Worm (Caenorhabditis elegans) whole organism, L2 larva: ENCODE measurements around the gene T01G6.1.

ENCODE experiments used
- C34F6.9 ChIP-seq: fragments of 150-350 bp; optimal IDR thresholded peaks from 2 replicates; lab custom pipeline; 2014; ENCODE audit warnings: missing biosample characterization, missing genetic modification characterization
- F13H6.1 ChIP-seq: sonication (generic microtip); optimal IDR thresholded peaks from 2 replicates; lab custom pipeline; 2016; ENCODE audit warnings: missing genetic modification characterization, missing compliant biosample characterization
- R02D3.7 ChIP-seq: fragments of 150-350 bp; optimal IDR thresholded peaks from 2 replicates; lab custom pipeline; 2014; ENCODE audit warnings: missing biosample characterization, missing genetic modification characterization
- Y55F3AM.14 ChIP-seq: fragments of 200-800 bp; sonication (Bioruptor generic); optimal IDR thresholded peaks from 2 replicates; lab custom pipeline; 2018; ENCODE audit warnings: mild to moderate bottlenecking, missing genetic modification characterization, missing compliant biosample characterization
- alr-1 ChIP-seq: fragments of 150-350 bp; optimal IDR thresholded peaks from 2 replicates; lab custom pipeline; 2014; ENCODE audit warnings: missing biosample characterization, missing genetic modification characterization
- blmp-1 ChIP-seq: sonication (generic microtip); optimal IDR thresholded peaks from 2 replicates; lab custom pipeline; 2017; ENCODE audit warnings: missing genetic modification characterization, mild to moderate bottlenecking, missing compliant biosample characterization, antibody characterized with exemption, moderate library complexity; ENCODE audit not compliant: insufficient read depth
- ceh-16 ChIP-seq: fragments of 150-350 bp; optimal IDR thresholded peaks from 2 replicates; lab custom pipeline; 2014; ENCODE audit warnings: missing biosample characterization, missing genetic modification characterization
- crh-2 ChIP-seq: sonication (generic microtip); optimal IDR thresholded peaks from 2 replicates; lab custom pipeline; 2017; ENCODE audit warnings: missing biosample characterization, missing genetic modification characterization
- dmd-4 ChIP-seq: sonication (generic microtip); optimal IDR thresholded peaks from 2 replicates; lab custom pipeline; 2017; ENCODE audit warnings: missing biosample characterization, missing genetic modification characterization
- elt-1 ChIP-seq: fragments of 150-350 bp; optimal IDR thresholded peaks from 2 replicates; lab custom pipeline; 2014; ENCODE audit warnings: missing biosample characterization, missing genetic modification characterization
- elt-3 ChIP-seq: sonication (generic microtip); optimal IDR thresholded peaks from 2 replicates; lab custom pipeline; 2017; ENCODE audit warnings: missing biosample characterization, missing genetic modification characterization
- fos-1 ChIP-seq: fragments of 150-350 bp; optimal IDR thresholded peaks from 2 replicates; lab custom pipeline; 2014; ENCODE audit warnings: missing biosample characterization, missing genetic modification characterization
- gmeb-1 ChIP-seq: fragments of 150-350 bp; optimal IDR thresholded peaks from 2 replicates; lab custom pipeline; 2014; ENCODE audit warnings: missing biosample characterization, missing genetic modification characterization
- lin-13 ChIP-seq: fragments of 150-350 bp; optimal IDR thresholded peaks from 2 replicates; lab custom pipeline; 2014; ENCODE audit warnings: missing biosample characterization, missing genetic modification reagents, missing genetic modification characterization
- lin-39 ChIP-seq: fragments of 150-350 bp; optimal IDR thresholded peaks from 2 replicates; lab custom pipeline; 2014; ENCODE audit warnings: missing biosample characterization, missing genetic modification reagents, missing genetic modification characterization
- lsy-2 ChIP-seq, 2 experiments: fragments of 150-350 bp in 1 of 2; sonication (generic microtip) in 1 of 2; optimal IDR thresholded peaks; 2 replicates each; lab custom pipeline; 2014 to 2017; ENCODE audit warnings: missing biosample characterization in 2 of 2, missing genetic modification characterization in 2 of 2
- nhr-10 ChIP-seq: sonication (generic microtip); optimal IDR thresholded peaks from 2 replicates; lab custom pipeline; 2017; ENCODE audit warnings: missing biosample characterization, missing genetic modification characterization
- nhr-11 ChIP-seq: fragments of 150-350 bp; optimal IDR thresholded peaks from 2 replicates; lab custom pipeline; 2014; ENCODE audit warnings: missing biosample characterization, missing genetic modification characterization
- nhr-12 ChIP-seq: fragments of 150-350 bp; optimal IDR thresholded peaks from 2 replicates; lab custom pipeline; 2014; ENCODE audit warnings: missing biosample characterization, missing genetic modification characterization
- nhr-129 ChIP-seq: fragments of 150-350 bp; optimal IDR thresholded peaks from 2 replicates; lab custom pipeline; 2014; ENCODE audit warnings: missing biosample characterization, missing genetic modification characterization
- nhr-21 ChIP-seq: fragments of 150-350 bp; optimal IDR thresholded peaks from 2 replicates; lab custom pipeline; 2014; ENCODE audit warnings: missing biosample characterization, missing genetic modification characterization
- nhr-23 ChIP-seq: fragments of 150-350 bp; optimal IDR thresholded peaks from 2 replicates; lab custom pipeline; 2014; ENCODE audit warnings: missing biosample characterization, missing genetic modification reagents, missing genetic modification characterization
- nhr-25 ChIP-seq: fragments of 150-350 bp; sonication (generic microtip); optimal IDR thresholded peaks from 3 replicates; lab custom pipeline; 2014; ENCODE audit warnings: missing biosample characterization, missing genetic modification characterization
- nhr-6 ChIP-seq: fragments of 150-350 bp; optimal IDR thresholded peaks from 2 replicates; lab custom pipeline; 2014; ENCODE audit warnings: missing biosample characterization, missing genetic modification characterization
- sem-4 ChIP-seq: fragments of 150-350 bp; optimal IDR thresholded peaks from 2 replicates; lab custom pipeline; 2014; ENCODE audit warnings: missing biosample characterization, missing genetic modification reagents, missing genetic modification characterization
- skn-1 ChIP-seq: sonication (generic microtip); optimal IDR thresholded peaks from 2 replicates; lab custom pipeline; 2017; ENCODE audit warnings: missing biosample characterization, missing genetic modification characterization
- sma-3 ChIP-seq: sonication (generic microtip); optimal IDR thresholded peaks from 2 replicates; lab custom pipeline; 2016; ENCODE audit warnings: missing genetic modification reagents, missing genetic modification characterization, missing compliant biosample characterization
- sma-9 ChIP-seq, 2 experiments: fragments of 150-350 bp in 1 of 2; sonication (generic microtip) in 1 of 2; optimal IDR thresholded peaks; 2 replicates each; lab custom pipeline; 2014 to 2016; ENCODE audit warnings: missing genetic modification characterization in 2 of 2, mild to moderate bottlenecking in 1 of 2, missing biosample characterization in 1 of 2, missing compliant biosample characterization in 1 of 2, missing genetic modification reagents in 1 of 2, moderate library complexity in 1 of 2
- unc-39 ChIP-seq: fragments of 150-350 bp; optimal IDR thresholded peaks from 2 replicates; lab custom pipeline; 2014; ENCODE audit warnings: missing biosample characterization, missing genetic modification characterization
- unc-62 ChIP-seq: fragments of 150-350 bp; optimal IDR thresholded peaks from 2 replicates; lab custom pipeline; 2014; ENCODE audit warnings: missing biosample characterization, missing genetic modification reagents, missing genetic modification characterization
- zag-1 ChIP-seq: fragments of 150-350 bp; optimal IDR thresholded peaks from 2 replicates; lab custom pipeline; 2014; ENCODE audit warnings: missing biosample characterization, missing genetic modification characterization
- ztf-11 ChIP-seq: sonication (generic microtip); optimal IDR thresholded peaks from 2 replicates; lab custom pipeline; 2017; ENCODE audit warnings: missing biosample characterization, missing genetic modification characterization
- ztf-4 ChIP-seq: fragments of 150-350 bp; optimal IDR thresholded peaks from 2 replicates; lab custom pipeline; 2014; ENCODE audit warnings: missing biosample characterization, missing genetic modification characterization

Gene T01G6.1

ce11 chrV:532046-532445 lies 34.5 kb downstream of the T01G6.1 start, which contains the start of gene nhr-58 (continued):
- TF ChIP-seq ceh-16 = peak; percentile 18
- TF ChIP-seq nhr-21 (tag; lab: Kevin White, UChicago) = peak; percentile 66
- peak; percentile 99 for TF ChIP-seq sma-9 (GFP tag; optimal IDR thresholded peaks at IDR 0.05; lab: Kevin White, UChicago)
- TF ChIP-seq sma-9 (tag; optimal IDR thresholded peaks at IDR 0.05; lab: Kevin White, UChicago) = peak; percentile 43
- no peak for TF ChIP-seq ztf-11
- TF ChIP-seq nhr-10 = no peak
- TF ChIP-seq zag-1 (tag; lab: Kevin White, UChicago) = no peak
- no peak for TF ChIP-seq lin-39 (tag; lab: Kevin White, UChicago)
- TF ChIP-seq ztf-4 (tag; lab: Kevin White, UChicago) = no peak
- no peak for TF ChIP-seq unc-39 (tag; lab: Kevin White, UChicago)
- no peak for TF ChIP-seq elt-1 (tag; lab: Kevin White, UChicago)
- TF ChIP-seq fos-1 = peak; percentile 93
- TF ChIP-seq crh-2 (tag; lab: Kevin White, UChicago) = peak; percentile 63
- TF ChIP-seq sma-3 (GFP tag; lab: Kevin White, UChicago) = peak; percentile 61
- TF ChIP-seq, all 48 proteins: peak for 16

DNA sequence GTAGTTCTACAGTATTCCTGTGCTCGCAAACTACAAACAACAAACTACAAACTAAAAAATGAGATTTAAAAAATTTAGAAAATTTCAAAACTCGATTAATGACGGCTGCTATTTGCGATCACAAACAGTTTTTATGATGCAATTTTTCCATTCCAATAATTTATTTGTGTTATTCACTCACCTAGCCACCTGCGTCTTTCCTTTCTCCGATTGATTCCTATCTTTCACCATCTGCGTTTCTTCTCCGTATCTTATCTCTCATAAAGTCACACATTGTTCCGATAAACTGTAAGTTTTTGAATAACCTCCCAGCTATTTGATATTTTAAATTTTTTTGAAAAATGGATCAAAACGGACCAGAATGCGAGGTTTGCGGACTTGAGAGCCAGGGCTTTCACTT lies 36.7 kb downstream of the T01G6.1 start, which contains the start of gene nhr-132:
Gene nhr-132, plus strand, starts transcription at position 271 of the 400 bp plus-strand sequence.
- TF ChIP-seq gmeb-1 (tag; lab: Kevin White, UChicago) (peak; percentile 32), sma-3 (GFP tag; lab: Kevin White, UChicago) (peak; percentile 21), blmp-1 (tag; lab: Kevin White, UChicago) (no peak), nhr-25 (peak; percentile 48), F13H6.1 (peak; percentile 27), crh-2 (tag; lab: Kevin White, UChicago) (peak; percentile 29), ztf-4 (tag; lab: Kevin White, UChicago) (no peak), lsy-2 (tag; optimal IDR thresholded peaks at IDR 0.05; lab: Kevin White, UChicago) (peak in 1 of 2 experiments; percentile 38), nhr-12 (tag; lab: Kevin White, UChicago) (no peak), nhr-129 (tag; lab: Kevin White, UChicago) (peak; percentile 91), C34F6.9 (tag; lab: Kevin White, UChicago) (peak; percentile 20), sma-9 (GFP tag; optimal IDR thresholded peaks at IDR 0.05; lab: Kevin White, UChicago) (peak; percentile 88), sma-9 (tag; optimal IDR thresholded peaks at IDR 0.05; lab: Kevin White, UChicago) (no peak), nhr-23 (tag; lab: Kevin White, UChicago) (no peak), fos-1 (peak; percentile 37)

- no peak for TF ChIP-seq nhr-11
- TF ChIP-seq nhr-25 = no peak
- no peak for TF ChIP-seq fos-1
- no peak for TF ChIP-seq elt-3
- no peak for TF ChIP-seq Y55F3AM.14 (GFP tag; lab: Kevin White, UChicago)
- TF ChIP-seq nhr-10 = no peak
- TF ChIP-seq skn-1 = no peak
- TF ChIP-seq alr-1 (tag; lab: Kevin White, UChicago) = no peak
- no peak for TF ChIP-seq unc-62 (GFP tag; lab: Kevin White, UChicago)
- TF ChIP-seq ztf-4 (tag; lab: Kevin White, UChicago) = no peak
- no peak for TF ChIP-seq C34F6.9 (tag; lab: Kevin White, UChicago)
- TF ChIP-seq lin-13 (GFP tag; lab: Kevin White, UChicago) = no peak
- TF ChIP-seq blmp-1 (tag; lab: Kevin White, UChicago) = no peak
- TF ChIP-seq unc-39 (tag; lab: Kevin White, UChicago) = no peak
- TF ChIP-seq, all 48 proteins: peak for 0
These were observed 39.1 kb downstream of the T01G6.1 start, which contains the start of gene C14C6.5 for ce11 chrV:536571-536970. TSS of gene C14C6.5 (plus strand) at chrV:536628.

DNA sequence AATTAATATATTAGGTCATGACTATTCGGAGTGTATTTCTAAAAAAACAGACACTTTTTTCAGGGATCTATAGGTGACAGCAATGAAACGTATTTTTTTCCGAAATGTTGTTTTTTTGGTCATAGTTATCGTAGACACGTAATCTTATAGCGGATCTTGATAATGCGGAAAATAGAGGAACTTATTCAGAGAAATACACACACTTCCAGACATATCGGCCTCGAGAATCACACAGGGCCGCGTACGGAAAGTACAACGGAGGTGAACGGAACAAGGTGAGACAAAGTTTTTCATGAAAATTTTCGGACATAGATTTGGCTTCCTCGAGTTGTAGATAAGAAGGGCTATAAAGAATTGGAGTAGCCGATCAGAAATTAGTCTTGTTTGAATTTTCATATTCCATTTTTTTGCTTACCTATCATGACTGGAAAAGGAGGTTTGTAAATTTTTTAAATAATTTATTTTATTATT lies 41.6 kb downstream of the T01G6.1 start, which contains the start of gene nhr-155:
Gene nhr-155, plus strand, starts transcription at position 421 of the 471 bp plus-strand sequence.
- TF ChIP-seq crh-2 (tag; lab: Kevin White, UChicago) (no peak), ceh-16 (peak; percentile 30), nhr-23 (tag; lab: Kevin White, UChicago) (peak; percentile 26), sma-9 (GFP tag; optimal IDR thresholded peaks at IDR 0.05; lab: Kevin White, UChicago) (peak; percentile 81), sma-9 (tag; optimal IDR thresholded peaks at IDR 0.05; lab: Kevin White, UChicago) (no peak), elt-1 (tag; lab: Kevin White, UChicago) (peak; percentile 95), dmd-4 (no peak)

- TF ChIP-seq dmd-4 (no peak), unc-62 (GFP tag; lab: Kevin White, UChicago) (no peak), zag-1 (tag; lab: Kevin White, UChicago) (no peak), sma-3 (GFP tag; lab: Kevin White, UChicago) (no peak), lsy-2 (tag; optimal IDR thresholded peaks at IDR 0.05; lab: Kevin White, UChicago) (no peak), gmeb-1 (tag; lab: Kevin White, UChicago) (no peak), nhr-6 (tag; lab: Kevin White, UChicago) (no peak), sem-4 (tag; lab: Kevin White, UChicago) (no peak), R02D3.7 (tag; lab: Kevin White, UChicago) (no peak), sma-9 (GFP tag; optimal IDR thresholded peaks at IDR 0.05; lab: Kevin White, UChicago) (peak; percentile 50), sma-9 (tag; optimal IDR thresholded peaks at IDR 0.05; lab: Kevin White, UChicago) (no peak), elt-1 (tag; lab: Kevin White, UChicago) (peak; percentile 31), nhr-12 (tag; lab: Kevin White, UChicago) (no peak), unc-39 (tag; lab: Kevin White, UChicago) (no peak), C34F6.9 (tag; lab: Kevin White, UChicago) (no peak)
These were observed 44.0 kb downstream of the T01G6.1 start for ce11 chrV:541470-541869.
